Fruit fly (Drosophila melanogaster) Kc167 (cell line): ENCODE measurements around the gene CG11600.

Experiments used
- Myc ChIP-seq: fragments of >200 bp; optimal IDR thresholded peaks from 2 replicates; lab custom pipeline; 2017; ENCODE audit warnings: missing external identifiers
- Sin3A ChIP-seq: fragments of >200 bp; optimal IDR thresholded peaks from 2 replicates; lab custom pipeline; 2018; ENCODE audit warnings: missing external identifiers
- h ChIP-seq: fragments of >200 bp; optimal IDR thresholded peaks from 3 replicates; lab custom pipeline; 2018; ENCODE audit warnings: missing external identifiers
- insv ChIP-seq: fragments of >200 bp; optimal IDR thresholded peaks from 3 replicates; lab custom pipeline; 2018; ENCODE audit warnings: missing external identifiers
- psq ChIP-seq: fragments of >200 bp; optimal IDR thresholded peaks from 2 replicates; lab custom pipeline; 2017; ENCODE audit warnings: missing external identifiers
- ttk ChIP-seq: sonication (Bioruptor generic); optimal IDR thresholded peaks from 2 replicates; lab custom pipeline; 2017; ENCODE audit warnings: missing external identifiers

CG11600 gene

dm6 chr3R:12652736-12653135 is 16.4 kb downstream of the CG11600 start:
- TF ChIP-seq insv (lab: Kevin White, UChicago) (no peak), Sin3A (no peak), h (lab: Kevin White, UChicago) (no peak), ttk (lab: Kevin White, UChicago) (no peak), Myc (lab: Kevin White, UChicago) (no peak), psq (lab: Kevin White, UChicago) (no peak)

- TF ChIP-seq psq (lab: Kevin White, UChicago) = no peak
- no peak for TF ChIP-seq Sin3A
Observed at dm6 chr3R:12653511-12654252, 17.3 kb downstream of the CG11600 start.

dm6 chr3R:12654253-12654623 is 17.9 kb downstream of the CG11600 start, which contains the start of gene CG6225:
Gene CG6225, plus strand, starts transcription at chr3R:12654577.
- TF ChIP-seq insv (lab: Kevin White, UChicago) = no peak
- no peak for TF ChIP-seq Sin3A
- TF ChIP-seq psq (lab: Kevin White, UChicago) = no peak
- no peak for TF ChIP-seq Myc (lab: Kevin White, UChicago)
- no peak for TF ChIP-seq ttk (lab: Kevin White, UChicago)
- TF ChIP-seq h (lab: Kevin White, UChicago) = no peak

dm6 chr3R:12656946-12657566 is 20.7 kb downstream of the CG11600 start:
- no peak for TF ChIP-seq ttk (lab: Kevin White, UChicago)
- TF ChIP-seq h (lab: Kevin White, UChicago) = no peak
- TF ChIP-seq Myc (lab: Kevin White, UChicago) = no peak
- no peak for TF ChIP-seq Sin3A
- TF ChIP-seq psq (lab: Kevin White, UChicago) = no peak
- TF ChIP-seq insv (lab: Kevin White, UChicago) = no peak

- TF ChIP-seq ttk (lab: Kevin White, UChicago) = no peak
- TF ChIP-seq Myc (lab: Kevin White, UChicago) = no peak
- TF ChIP-seq h (lab: Kevin White, UChicago) = no peak
- no peak for TF ChIP-seq psq (lab: Kevin White, UChicago)
- TF ChIP-seq insv (lab: Kevin White, UChicago) = no peak
- TF ChIP-seq Sin3A = no peak
Observed at dm6 chr3R:12662531-12662930, 26.2 kb downstream of the CG11600 start, which contains the start of gene CG14395. Gene CG14395, plus strand, starts transcription at chr3R:12662831.

dm6 chr3R:12666206-12666834 is 30.0 kb downstream of the CG11600 start:
- TF ChIP-seq Sin3A (no peak), h (lab: Kevin White, UChicago) (no peak), insv (lab: Kevin White, UChicago) (no peak), ttk (lab: Kevin White, UChicago) (no peak), psq (lab: Kevin White, UChicago) (no peak), Myc (lab: Kevin White, UChicago) (no peak)

- no peak for TF ChIP-seq Myc (lab: Kevin White, UChicago)
- no peak for TF ChIP-seq insv (lab: Kevin White, UChicago)
- no peak for TF ChIP-seq psq (lab: Kevin White, UChicago)
- TF ChIP-seq ttk (lab: Kevin White, UChicago) = no peak
Observed at dm6 chr3R:12674041-12674623, 37.8 kb downstream of the CG11600 start, which contains the start of gene Gnmt. Gene Gnmt, plus strand, starts transcription at chr3R:12674608.

dm6 chr3R:12676160-12676559 is 39.8 kb downstream of the CG11600 start, which contains the start of gene CG43630:
Gene CG43630, minus strand, starts transcription at chr3R:12676260.
- TF ChIP-seq psq (lab: Kevin White, UChicago) (no peak), h (lab: Kevin White, UChicago) (no peak), insv (lab: Kevin White, UChicago) (no peak), Sin3A (no peak), Myc (lab: Kevin White, UChicago) (no peak), ttk (lab: Kevin White, UChicago) (no peak)

- no peak for TF ChIP-seq psq (lab: Kevin White, UChicago)
- no peak for TF ChIP-seq h (lab: Kevin White, UChicago)
- TF ChIP-seq Sin3A = no peak
- TF ChIP-seq Myc (lab: Kevin White, UChicago) = no peak
- TF ChIP-seq ttk (lab: Kevin White, UChicago) = no peak
- TF ChIP-seq insv (lab: Kevin White, UChicago) = no peak
Observed at dm6 chr3R:12678850-12679249, 42.5 kb downstream of the CG11600 start, which contains the start of gene mbo. Gene mbo, minus strand, starts transcription at chr3R:12679052.

- TF ChIP-seq ttk (lab: Kevin White, UChicago) = no peak
- no peak for TF ChIP-seq h (lab: Kevin White, UChicago)
- no peak for TF ChIP-seq Myc (lab: Kevin White, UChicago)
- no peak for TF ChIP-seq psq (lab: Kevin White, UChicago)
- no peak for TF ChIP-seq insv (lab: Kevin White, UChicago)
- TF ChIP-seq Sin3A = no peak
Observed at dm6 chr3R:12681275-12681674, 44.9 kb downstream of the CG11600 start, which contains the start of gene Cyp313a4. Gene Cyp313a4, minus strand, starts transcription at chr3R:12681375.

- TF ChIP-seq psq (lab: Kevin White, UChicago) = no peak
- TF ChIP-seq insv (lab: Kevin White, UChicago) = no peak
- no peak for TF ChIP-seq ttk (lab: Kevin White, UChicago)
Observed at dm6 chr3R:12685290-12685689, 49.0 kb downstream of the CG11600 start.
